Worm (Caenorhabditis elegans) whole organism, late embryonic: Measurements from ENCODE around the gene gadr-3.

Experiments
- F13H6.1 ChIP-seq: sonication (generic microtip); optimal IDR thresholded peaks from 2 replicates; lab custom pipeline; 2016; ENCODE audit warnings: missing genetic modification characterization, missing compliant biosample characterization
- Y22D7AL.16 ChIP-seq: sonication (generic microtip); optimal IDR thresholded peaks from 2 replicates; lab custom pipeline; 2016; ENCODE audit warnings: missing genetic modification characterization, missing compliant biosample characterization
- ceh-34 ChIP-seq: sonication (generic microtip); optimal IDR thresholded peaks from 2 replicates; lab custom pipeline; 2016; ENCODE audit warnings: mild to moderate bottlenecking, missing genetic modification characterization, missing compliant biosample characterization
- elt-2 ChIP-seq: sonication (generic microtip); optimal IDR thresholded peaks from 2 replicates; lab custom pipeline; 2016; ENCODE audit warnings: missing genetic modification reagents, missing genetic modification characterization, missing compliant biosample characterization
- hlh-15 ChIP-seq: sonication (generic microtip); optimal IDR thresholded peaks from 2 replicates; lab custom pipeline; 2016; ENCODE audit warnings: missing genetic modification characterization, missing compliant biosample characterization
- hlh-8 ChIP-seq: sonication (generic microtip); optimal IDR thresholded peaks from 2 replicates; lab custom pipeline; 2016; ENCODE audit warnings: missing genotype, missing genetic modification characterization, missing compliant biosample characterization
- mec-3 ChIP-seq: sonication (generic microtip); optimal IDR thresholded peaks from 2 replicates; lab custom pipeline; 2016; ENCODE audit warnings: borderline replicate concordance, missing genetic modification characterization, missing compliant biosample characterization
- nhr-11 ChIP-seq: fragments of 150-350 bp; optimal IDR thresholded peaks from 2 replicates; lab custom pipeline; 2014; ENCODE audit warnings: missing biosample characterization, missing genetic modification characterization
- pha-4 ChIP-seq: fragments of 150-350 bp; optimal IDR thresholded peaks from 2 replicates; lab custom pipeline; 2018; ENCODE audit warnings: missing biosample characterization, missing genetic modification reagents, missing genetic modification characterization
- pqm-1 ChIP-seq: sonication (generic microtip); optimal IDR thresholded peaks from 2 replicates; lab custom pipeline; 2016; ENCODE audit warnings: missing genetic modification characterization, missing compliant biosample characterization
- sox-4 ChIP-seq: sonication (generic microtip); optimal IDR thresholded peaks from 2 replicates; lab custom pipeline; 2017; ENCODE audit warnings: mild to moderate bottlenecking, missing genetic modification characterization, inconsistent platforms, missing compliant biosample characterization
- tbx-2 ChIP-seq: sonication (generic microtip); optimal IDR thresholded peaks from 2 replicates; lab custom pipeline; 2016; ENCODE audit warnings: missing genetic modification characterization, missing compliant biosample characterization

DNA sequence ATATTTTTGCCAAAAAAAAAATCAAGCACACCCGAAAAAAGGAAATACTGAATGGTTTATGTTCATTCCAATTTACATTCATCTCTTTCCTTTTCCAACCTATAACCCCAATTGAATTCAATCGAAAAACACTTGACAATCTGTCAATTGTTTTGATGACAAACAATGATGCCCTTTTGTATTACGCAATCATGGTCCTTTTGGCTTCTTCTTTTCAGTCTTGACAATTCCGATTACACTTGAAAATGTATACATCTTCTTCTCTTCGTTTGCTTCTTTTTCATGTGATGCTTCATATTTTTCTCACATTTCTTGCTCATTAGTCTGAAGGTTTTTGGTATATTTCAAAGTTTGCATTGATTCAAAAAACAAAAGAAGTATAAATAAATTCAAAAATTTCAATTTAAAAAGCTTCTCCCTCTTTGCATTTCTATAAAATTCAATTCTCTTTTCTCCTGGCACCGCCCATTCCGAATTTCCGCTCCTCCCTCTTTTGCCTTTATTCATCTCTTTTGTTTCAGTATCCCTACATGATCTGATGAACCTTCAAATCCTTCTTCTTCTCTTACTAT is 45.5 kb upstream of the gadr-3 start, which contains the start of gene C56G2.4:
- TF ChIP-seq hlh-15 (tag; lab: Kevin White, UChicago), result no peak
- TF ChIP-seq ceh-34 (tag; lab: Kevin White, UChicago), result no peak
- TF ChIP-seq F13H6.1 (tag; lab: Kevin White, UChicago), result no peak
- no peak for TF ChIP-seq elt-2 (tag; lab: Kevin White, UChicago)
- TF ChIP-seq sox-4 (tag; lab: Kevin White, UChicago), result no peak
- no peak for TF ChIP-seq mec-3 (tag; lab: Kevin White, UChicago)
- no peak for TF ChIP-seq nhr-11
- no peak for TF ChIP-seq tbx-2 (tag; lab: Kevin White, UChicago)
- TF ChIP-seq pqm-1 (tag; lab: Kevin White, UChicago), result no peak
- TF ChIP-seq pha-4 (tag; lab: Kevin White, UChicago), result no peak
- no peak for TF ChIP-seq hlh-8 (tag; lab: Kevin White, UChicago)
- TF ChIP-seq Y22D7AL.16 (tag; lab: Kevin White, UChicago), result no peak
